Fruit fly (Drosophila melanogaster): ENCODE measurements around the gene RhoL.
A peak's percentile ranks its signal among the peaks of the same experiment; 100 is the strongest.

Gene RhoL

DNA sequence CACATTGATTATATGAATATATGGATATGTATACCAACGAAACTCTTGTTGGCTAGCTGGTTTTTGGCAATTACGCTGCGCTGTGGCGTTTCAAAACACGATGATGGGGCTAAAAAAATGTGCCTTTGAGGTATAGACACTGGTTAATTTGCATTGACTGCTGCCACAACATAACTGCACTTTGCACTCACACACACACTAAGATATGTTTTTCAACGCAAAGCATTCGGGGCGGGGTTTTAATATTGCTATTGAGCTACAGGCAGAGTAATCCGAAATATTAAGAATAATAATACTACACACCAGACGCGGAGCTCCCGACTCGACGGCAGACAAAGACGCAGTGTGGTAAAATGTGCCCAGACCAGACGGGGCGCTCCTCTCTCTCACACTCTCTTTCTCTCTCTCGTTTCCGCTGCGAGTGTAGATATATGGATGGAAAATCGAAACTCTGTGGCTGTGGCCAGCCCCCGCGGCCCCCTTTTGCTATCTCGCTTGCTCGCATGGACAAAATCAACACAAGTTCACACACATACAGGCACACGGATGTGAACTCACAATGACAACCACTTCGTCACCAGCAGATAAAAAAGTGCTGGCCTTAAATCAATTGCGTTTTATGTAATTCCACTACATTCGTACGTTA is 48.8 kb upstream of the RhoL start (continued):
- TF ChIP-seq org-1 (GFP tag; optimal IDR thresholded peaks at IDR 0.05) (peak; percentile 25), Vsx1 (GFP tag; optimal IDR thresholded peaks at IDR 0.05) (peak; percentile 24), sob (GFP tag; IDR thresholded peaks at IDR 0.05) (no peak), CG31388 (GFP tag; optimal IDR thresholded peaks at IDR 0.05) (no peak), zf30C (GFP tag; optimal IDR thresholded peaks at IDR 0.05) (peak; percentile 0), CG34224 (GFP tag; IDR thresholded peaks at IDR 0.05; ENCODE audit: partially characterized antibody) (no peak), caup (GFP tag; optimal IDR thresholded peaks at IDR 0.05; ENCODE audit: severe bottlenecking) (peak; percentile 87), bowl (GFP tag; IDR thresholded peaks at IDR 0.05) (no peak), CG14441 (GFP tag; IDR thresholded peaks at IDR 0.05) (no peak), CG13424 (tag; optimal IDR thresholded peaks at IDR 0.05) (no peak), Ssrp (tag; optimal IDR thresholded peaks at IDR 0.05) (no peak), CG7745 (tag; optimal IDR thresholded peaks at IDR 0.05) (no peak), h (optimal IDR thresholded peaks at IDR 0.05) (no peak), CG8944 (GFP tag; optimal IDR thresholded peaks at IDR 0.05) (no peak), CG11085 (GFP tag; IDR thresholded peaks at IDR 0.05) (no peak), sima (GFP tag; optimal IDR thresholded peaks at IDR 0.05) (no peak), lmd (GFP tag; IDR thresholded peaks at IDR 0.05) (no peak), CG16815 (GFP tag; optimal IDR thresholded peaks at IDR 0.05) (no peak), CG9817 (tag; optimal IDR thresholded peaks at IDR 0.05) (no peak), CG13894 (tag; optimal IDR thresholded peaks at IDR 0.05) (peak; percentile 66), HHEX (GFP tag; optimal IDR thresholded peaks at IDR 0.05) (peak; percentile 70), CG13287 (GFP tag; IDR thresholded peaks at IDR 0.05; ENCODE audit: partially characterized antibody) (no peak), btn (GFP tag; optimal IDR thresholded peaks at IDR 0.05) (no peak), NK7.1 (GFP tag; optimal IDR thresholded peaks at IDR 0.05) (no peak), CG2875 (GFP tag; optimal IDR thresholded peaks at IDR 0.05) (peak; percentile 55), knrl (GFP tag; IDR thresholded peaks at IDR 0.05; ENCODE audit: partially characterized antibody) (no peak), vfl (GFP tag; optimal IDR thresholded peaks at IDR 0.05) (no peak), gcm2 (GFP tag; optimal IDR thresholded peaks at IDR 0.05) (no peak), toy (GFP tag; IDR thresholded peaks at IDR 0.05) (no peak), CG5180 (GFP tag; optimal IDR thresholded peaks at IDR 0.05) (peak; percentile 59), p53 (GFP tag; optimal IDR thresholded peaks at IDR 0.05) (no peak), lbe (GFP tag; optimal IDR thresholded peaks at IDR 0.05) (peak; percentile 58), Hey (tag; optimal IDR thresholded peaks at IDR 0.05) (peak; percentile 29), CG15514 (GFP tag; optimal IDR thresholded peaks at IDR 0.05) (peak; percentile 72), CG7556 (GFP tag; optimal IDR thresholded peaks at IDR 0.05) (peak; percentile 31), Fer2 (tag; optimal IDR thresholded peaks at IDR 0.05) (no peak), nerfin-1 (tag; optimal IDR thresholded peaks at IDR 0.05) (peak; percentile 43), exex (tag; optimal IDR thresholded peaks at IDR 0.05) (peak; percentile 36), CG17328 (GFP tag; IDR thresholded peaks at IDR 0.05) (no peak), ftz-f1 (GFP tag; optimal IDR thresholded peaks at IDR 0.05) (peak; percentile 97), Fer1 (GFP tag; optimal IDR thresholded peaks at IDR 0.05) (peak; percentile 82), sug (tag; optimal IDR thresholded peaks at IDR 0.05) (peak; percentile 77), Side (GFP tag; optimal IDR thresholded peaks at IDR 0.05) (peak; percentile 66), sim (GFP tag; IDR thresholded peaks at IDR 0.05) (no peak), tap (tag; optimal IDR thresholded peaks at IDR 0.05) (no peak), H2.0 (GFP tag; IDR thresholded peaks at IDR 0.05) (no peak), CG2889 (GFP tag; IDR thresholded peaks at IDR 0.05) (no peak), CG14860 (GFP tag; IDR thresholded peaks at IDR 0.05; ENCODE audit: partially characterized antibody) (no peak), ranshi (GFP tag; IDR thresholded peaks at IDR 0.05) (no peak), CG8765 (GFP tag; IDR thresholded peaks at IDR 0.05) (no peak)
